Fruit fly (Drosophila melanogaster) whole organism, pupa: ENCODE data around the gene Cypl.

Experiments
- CG14655 ChIP-seq: fragments of 200-800 bp; sonication (Bioruptor generic); optimal IDR thresholded peaks from 3 replicates; lab custom pipeline; 2017; ENCODE audit warnings: mild to moderate bottlenecking, missing biosample characterization, missing genetic modification reagents, missing genetic modification characterization
- CG15710 ChIP-seq: fragments of 200-800 bp; sonication (Bioruptor generic); optimal IDR thresholded peaks from 2 replicates; lab custom pipeline; 2018; ENCODE audit warnings: missing biosample characterization, mild to moderate bottlenecking, missing genetic modification characterization, moderate library complexity
- CG4496 ChIP-seq: fragments of 200-800 bp; sonication (Bioruptor generic); IDR thresholded peaks from 3 replicates; pipeline ENCODE4 v1.3.6; 2022; ENCODE audit warnings: missing biosample characterization, missing genetic modification characterization
- CG8159 ChIP-seq: fragments of 200-800 bp; sonication (Bioruptor generic); optimal IDR thresholded peaks from 3 replicates; lab custom pipeline; 2018; ENCODE audit warnings: missing biosample characterization, mild to moderate bottlenecking, missing genetic modification characterization, moderate library complexity
- CG8301 ChIP-seq: fragments of 200-800 bp; sonication (Bioruptor generic); optimal IDR thresholded peaks from 2 replicates; lab custom pipeline; 2018; ENCODE audit warnings: missing biosample characterization, mild to moderate bottlenecking, missing genetic modification characterization
- D1 ChIP-seq: fragments of 200-800 bp; sonication (Bioruptor generic); optimal IDR thresholded peaks from 2 replicates; lab custom pipeline; 2018; ENCODE audit warnings: missing biosample characterization, mild to moderate bottlenecking, missing genetic modification characterization, moderate library complexity
- Ets98B ChIP-seq: fragments of 200-800 bp; sonication (Bioruptor generic); IDR thresholded peaks from 2 replicates; pipeline ENCODE4 v1.3.6; 2022; ENCODE audit warnings: missing biosample characterization, missing genetic modification characterization
- Pif1B ChIP-seq: fragments of 200-800 bp; sonication (Bioruptor generic); optimal IDR thresholded peaks from 3 replicates; lab custom pipeline; 2016; ENCODE audit warnings: missing biosample characterization, missing genetic modification characterization
- Snoo ChIP-seq: fragments of 200-800 bp; sonication (Bioruptor generic); optimal IDR thresholded peaks from 3 replicates; lab custom pipeline; 2017; ENCODE audit warnings: missing biosample characterization, mild to moderate bottlenecking, missing genetic modification characterization, inconsistent platforms
- fd96Ca ChIP-seq: fragments of 200-800 bp; sonication (Bioruptor generic); IDR thresholded peaks from 3 replicates; pipeline ENCODE4 v1.3.6; 2022; ENCODE audit warnings: missing biosample characterization, missing genetic modification characterization
- gl ChIP-seq: fragments of 200-800 bp; sonication (Bioruptor generic); optimal IDR thresholded peaks from 2 replicates; lab custom pipeline; 2018; ENCODE audit warnings: missing biosample characterization, mild to moderate bottlenecking, missing genetic modification characterization

- TF ChIP-seq D1 (no peak), gl (tag; lab: Kevin White, UChicago) (no peak), CG4496 (0 out of 3 replicates have a peak, but pooled peaks have one; percentile 37), CG8301 (tag; lab: Kevin White, UChicago) (no peak), fd96Ca (GFP tag; lab: Robert Waterston, UW) (no peak), CG8159 (tag; lab: Kevin White, UChicago) (no peak), CG15710 (tag; lab: Kevin White, UChicago) (no peak), Ets98B (GFP tag; lab: Robert Waterston, UW) (no peak), Pif1B (no peak), CG14655 (GFP tag; lab: Kevin White, UChicago) (no peak), Snoo (tag; lab: Kevin White, UChicago) (no peak)
Measured at dm6 chr3L:555898-556540, 13.3 kb upstream of the Cypl start.
